Worm (Caenorhabditis elegans) whole organism, late embryonic: ENCODE data around the gene cyp-35B1.

Experiments used
- C38D4.7 ChIP-seq: fragments of 200-800 bp; sonication (Bioruptor generic); optimal IDR thresholded peaks from 2 replicates; lab custom pipeline; 2018; ENCODE audit warnings: mild to moderate bottlenecking, missing genetic modification characterization, moderate library complexity, missing compliant biosample characterization
- T23F11.4 ChIP-seq: fragments of 200-800 bp; sonication (Bioruptor generic); optimal IDR thresholded peaks from 2 replicates; lab custom pipeline; 2018; ENCODE audit warnings: mild to moderate bottlenecking, missing genetic modification characterization, missing compliant biosample characterization
- Y22D7AL.16 ChIP-seq: sonication (generic microtip); optimal IDR thresholded peaks from 2 replicates; lab custom pipeline; 2016; ENCODE audit warnings: missing genetic modification characterization, missing compliant biosample characterization
- ahr-1 ChIP-seq: sonication (generic microtip); optimal IDR thresholded peaks from 2 replicates; lab custom pipeline; 2016; ENCODE audit warnings: missing genetic modification characterization, missing compliant biosample characterization
- ama-1 ChIP-seq: fragments of 150-350 bp; optimal IDR thresholded peaks from 2 replicates; lab custom pipeline; 2014
- ceh-18 ChIP-seq: sonication (generic microtip); optimal IDR thresholded peaks from 2 replicates; lab custom pipeline; 2016; ENCODE audit warnings: missing genetic modification characterization, missing compliant biosample characterization
- ceh-2 ChIP-seq: sonication (generic microtip); optimal IDR thresholded peaks from 2 replicates; lab custom pipeline; 2016; ENCODE audit warnings: missing genotype, missing genetic modification characterization, missing compliant biosample characterization
- ceh-22 ChIP-seq: sonication (generic microtip); optimal IDR thresholded peaks from 2 replicates; lab custom pipeline; 2017; ENCODE audit warnings: missing biosample characterization, missing genetic modification characterization
- ceh-24 ChIP-seq: sonication (generic microtip); optimal IDR thresholded peaks from 2 replicates; lab custom pipeline; 2016; ENCODE audit warnings: mild to moderate bottlenecking, missing genetic modification characterization, missing compliant biosample characterization
- ceh-45 ChIP-seq: fragments of 200-800 bp; sonication (Bioruptor generic); IDR thresholded peaks from 2 replicates; pipeline ENCODE4 v1.3.6; 2022; ENCODE audit warnings: missing genetic modification reagents, missing genetic modification characterization, missing compliant biosample characterization
- ceh-48 ChIP-seq: sonication (generic microtip); optimal IDR thresholded peaks from 2 replicates; lab custom pipeline; 2016; ENCODE audit warnings: missing genetic modification characterization, inconsistent platforms, missing compliant biosample characterization
- ceh-6 ChIP-seq: fragments of 200-800 bp; sonication (Bioruptor generic); optimal IDR thresholded peaks from 2 replicates; lab custom pipeline; 2018; ENCODE audit warnings: mild to moderate bottlenecking, missing genetic modification characterization, missing compliant biosample characterization
- dve-1 ChIP-seq: sonication (generic microtip); optimal IDR thresholded peaks from 2 replicates; lab custom pipeline; 2017; ENCODE audit warnings: antibody characterized with exemption, mild to moderate bottlenecking, missing genetic modification characterization, missing compliant biosample characterization
- elt-2 ChIP-seq: sonication (generic microtip); optimal IDR thresholded peaks from 2 replicates; lab custom pipeline; 2016; ENCODE audit warnings: missing genetic modification reagents, missing genetic modification characterization, missing compliant biosample characterization
- ets-4 ChIP-seq: sonication (generic microtip); optimal IDR thresholded peaks from 2 replicates; lab custom pipeline; 2016; ENCODE audit warnings: missing genetic modification characterization, missing compliant biosample characterization
- fax-1 ChIP-seq: sonication (generic microtip); optimal IDR thresholded peaks from 2 replicates; lab custom pipeline; 2016; ENCODE audit warnings: missing genotype, missing genetic modification characterization, missing compliant biosample characterization
- fkh-6 ChIP-seq: sonication (generic microtip); optimal IDR thresholded peaks from 2 replicates; lab custom pipeline; 2016; ENCODE audit warnings: missing genetic modification characterization, missing compliant biosample characterization
- gmeb-2 ChIP-seq: sonication (generic microtip); optimal IDR thresholded peaks from 2 replicates; lab custom pipeline; 2016; ENCODE audit warnings: missing genetic modification characterization, inconsistent platforms, missing compliant biosample characterization
- hlh-13 ChIP-seq: fragments of 200-800 bp; sonication (Bioruptor generic); optimal IDR thresholded peaks from 2 replicates; lab custom pipeline; 2018; ENCODE audit warnings: mild to moderate bottlenecking, missing genetic modification characterization, missing compliant biosample characterization
- mec-3 ChIP-seq: sonication (generic microtip); optimal IDR thresholded peaks from 2 replicates; lab custom pipeline; 2016; ENCODE audit warnings: borderline replicate concordance, missing genetic modification characterization, missing compliant biosample characterization
- nhr-11 ChIP-seq: fragments of 150-350 bp; optimal IDR thresholded peaks from 2 replicates; lab custom pipeline; 2014; ENCODE audit warnings: missing biosample characterization, missing genetic modification characterization
- pat-9 ChIP-seq: fragments of 200-800 bp; sonication (Bioruptor generic); optimal IDR thresholded peaks from 2 replicates; lab custom pipeline; 2018; ENCODE audit warnings: mild to moderate bottlenecking, missing genetic modification characterization, moderate library complexity, missing compliant biosample characterization
- pax-1 ChIP-seq: fragments of 150-350 bp; optimal IDR thresholded peaks from 2 replicates; lab custom pipeline; 2014; ENCODE audit warnings: missing biosample characterization, missing genetic modification characterization
- pqm-1 ChIP-seq: sonication (generic microtip); optimal IDR thresholded peaks from 2 replicates; lab custom pipeline; 2016; ENCODE audit warnings: missing genetic modification characterization, missing compliant biosample characterization
- pros-1 ChIP-seq: fragments of 150-350 bp; optimal IDR thresholded peaks from 2 replicates; lab custom pipeline; 2014; ENCODE audit warnings: missing biosample characterization, missing genetic modification reagents, missing genetic modification characterization
- ref-2 ChIP-seq: sonication (generic microtip); optimal IDR thresholded peaks from 2 replicates; lab custom pipeline; 2016; ENCODE audit warnings: missing genetic modification characterization, missing compliant biosample characterization
- rnt-1 ChIP-seq: sonication (generic microtip); optimal IDR thresholded peaks from 2 replicates; lab custom pipeline; 2016; ENCODE audit warnings: missing genetic modification characterization, missing compliant biosample characterization
- sdc-2 ChIP-seq: sonication (generic microtip); optimal IDR thresholded peaks from 2 replicates; lab custom pipeline; 2016; ENCODE audit warnings: missing genotype, missing genetic modification characterization, missing compliant biosample characterization
- sox-2 ChIP-seq: fragments of 200-800 bp; sonication (Bioruptor generic); IDR thresholded peaks from 2 replicates; pipeline ENCODE4 v1.3.6; 2022; ENCODE audit warnings: missing genetic modification reagents, missing genetic modification characterization, missing compliant biosample characterization
- tbx-2 ChIP-seq: sonication (generic microtip); optimal IDR thresholded peaks from 2 replicates; lab custom pipeline; 2016; ENCODE audit warnings: missing genetic modification characterization, missing compliant biosample characterization
- ttx-3 ChIP-seq: sonication (generic microtip); optimal IDR thresholded peaks from 2 replicates; lab custom pipeline; 2016; ENCODE audit warnings: missing genetic modification reagents, missing genetic modification characterization, missing compliant biosample characterization

The cyp-35B1 gene

DNA sequence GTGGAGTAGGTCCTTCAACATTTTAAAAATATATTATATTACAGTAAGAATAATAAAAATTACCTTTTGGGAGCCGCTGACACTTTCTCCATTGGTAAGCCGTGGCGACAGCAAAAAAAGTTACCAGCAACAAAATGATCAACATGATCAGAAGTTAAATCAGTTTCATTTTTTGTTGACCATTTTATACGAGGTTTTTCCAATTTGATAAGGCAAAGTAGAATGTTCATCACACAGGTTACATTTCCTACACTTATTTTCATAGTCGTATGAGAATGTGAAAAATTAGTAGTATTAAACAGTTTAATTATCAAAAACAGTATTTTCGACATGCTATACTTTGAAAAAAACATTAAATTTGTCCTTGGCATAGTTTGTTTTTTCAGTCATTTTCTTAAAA is 34.0 kb downstream of the cyp-35B1 start, which contains the start of gene cyp-34A10:
Gene cyp-34A10, minus strand, starts transcription at position 146 of the 400 bp plus-strand sequence.
- no peak for TF ChIP-seq Y22D7AL.16 (tag; lab: Kevin White, UChicago)

DNA sequence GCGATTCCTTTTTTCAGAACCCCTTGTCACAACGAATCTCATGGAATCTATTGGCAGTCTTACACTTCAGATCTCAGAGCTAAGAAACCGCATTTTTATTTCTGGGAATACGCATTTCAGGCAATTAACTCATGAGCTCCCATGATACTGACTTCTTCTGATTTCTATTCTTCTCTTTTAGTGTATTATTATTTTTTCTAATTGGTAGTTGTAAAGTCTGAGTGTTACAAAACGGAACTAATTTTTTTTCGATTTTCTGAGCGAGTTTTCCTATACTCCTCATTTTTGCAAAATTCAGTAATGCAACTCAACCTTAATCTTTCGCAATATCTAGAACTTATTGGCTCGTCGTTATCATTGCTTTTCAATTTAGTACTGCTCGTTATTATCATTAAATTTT is 35.5 kb downstream of the cyp-35B1 start, which contains the start of gene str-82:
Gene str-82, plus strand, starts transcription at position 301 of the 400 bp plus-strand sequence.
- no peak for TF ChIP-seq gmeb-2
- TF ChIP-seq mec-3 (tag; lab: Kevin White, UChicago) = no peak
- TF ChIP-seq ceh-45 (GFP tag; lab: Robert Waterston, UW) = no peak
- TF ChIP-seq rnt-1 (tag; lab: Kevin White, UChicago) = no peak
- no peak for TF ChIP-seq sdc-2 (tag; lab: Kevin White, UChicago)
- TF ChIP-seq ets-4 (tag; lab: Kevin White, UChicago) = no peak
- no peak for TF ChIP-seq fkh-6 (tag; lab: Kevin White, UChicago)

DNA sequence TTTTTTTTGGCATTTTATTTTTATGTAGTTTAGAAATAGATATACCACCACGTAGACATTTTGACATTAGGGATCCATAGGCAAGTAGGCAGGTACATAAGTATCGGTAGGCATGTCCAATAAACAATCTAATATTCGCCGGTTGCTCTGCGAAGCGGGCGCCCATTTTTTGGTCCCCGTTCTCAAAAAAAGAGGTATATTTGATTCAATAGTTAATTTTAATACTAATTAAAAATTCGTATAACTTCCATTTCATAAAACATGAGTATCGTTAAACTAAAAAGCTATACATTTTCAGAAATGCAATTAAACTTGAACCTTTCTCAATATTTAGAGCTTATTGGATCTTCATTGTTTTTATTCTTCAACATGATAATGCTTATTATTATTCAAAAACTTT is 38.1 kb downstream of the cyp-35B1 start, which contains the start of gene str-83:
Gene str-83, plus strand, starts transcription at position 301 of the 400 bp plus-strand sequence.
- no peak for TF ChIP-seq sdc-2 (tag; lab: Kevin White, UChicago)

DNA sequence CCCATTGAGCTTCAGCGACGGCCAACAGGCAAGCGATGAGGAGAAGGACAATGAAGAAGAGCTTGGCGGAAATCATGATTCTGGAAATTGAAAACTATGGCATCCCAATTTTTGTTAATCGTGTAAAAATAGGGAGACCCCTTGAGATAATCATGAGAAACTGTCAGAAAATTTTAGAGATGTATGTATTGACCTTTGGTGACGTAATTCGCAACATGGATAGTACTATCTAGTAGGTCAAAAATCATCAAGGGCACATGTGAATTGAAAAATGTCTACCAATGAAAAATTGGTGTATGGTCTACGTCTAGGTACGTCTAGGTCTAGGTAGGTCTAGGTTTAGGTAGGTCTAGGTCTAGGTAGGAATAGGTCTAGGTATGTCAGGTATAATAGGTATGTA is 40.2 kb downstream of the cyp-35B1 start, which contains the start of gene nlp-34:
Gene nlp-34, minus strand, starts transcription at position 82 of the 400 bp plus-strand sequence.
- no peak for TF ChIP-seq hlh-13 (GFP tag; lab: Kevin White, UChicago)
- no peak for TF ChIP-seq ttx-3 (tag; lab: Kevin White, UChicago)
- TF ChIP-seq fax-1 = no peak
- no peak for TF ChIP-seq ceh-22 (tag; lab: Kevin White, UChicago)
- no peak for TF ChIP-seq ceh-6 (GFP tag; lab: Kevin White, UChicago)
- TF ChIP-seq ceh-2 = no peak

DNA sequence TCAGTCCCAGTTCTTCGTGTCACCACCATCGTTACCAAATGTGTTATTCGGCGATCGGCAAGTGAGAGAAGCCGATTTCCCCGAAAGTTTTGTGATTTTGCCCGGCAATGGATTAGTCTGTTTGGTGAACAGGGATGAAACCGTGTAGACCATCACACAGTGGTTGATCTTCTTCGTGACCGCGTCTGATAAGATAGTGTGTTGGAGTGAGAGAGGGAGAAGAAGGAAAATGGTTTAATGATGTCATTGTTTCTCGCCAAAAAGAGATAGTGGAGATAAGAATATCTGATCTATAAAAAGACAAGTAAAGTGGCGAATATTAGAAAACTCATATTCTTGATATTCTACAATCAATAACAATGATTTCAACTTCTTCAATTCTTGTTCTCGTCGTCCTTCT is 41.0 kb downstream of the cyp-35B1 start, which contains the start of gene nlp-31:
Gene nlp-31, plus strand, starts transcription at position 237 of the 400 bp plus-strand sequence.
- TF ChIP-seq ref-2 (tag; lab: Kevin White, UChicago) = peak; percentile 3
- TF ChIP-seq sox-2 = no peak
- peak; percentile 61 for TF ChIP-seq elt-2 (tag; lab: Kevin White, UChicago)
- TF ChIP-seq, all 69 proteins: peak for 2

DNA sequence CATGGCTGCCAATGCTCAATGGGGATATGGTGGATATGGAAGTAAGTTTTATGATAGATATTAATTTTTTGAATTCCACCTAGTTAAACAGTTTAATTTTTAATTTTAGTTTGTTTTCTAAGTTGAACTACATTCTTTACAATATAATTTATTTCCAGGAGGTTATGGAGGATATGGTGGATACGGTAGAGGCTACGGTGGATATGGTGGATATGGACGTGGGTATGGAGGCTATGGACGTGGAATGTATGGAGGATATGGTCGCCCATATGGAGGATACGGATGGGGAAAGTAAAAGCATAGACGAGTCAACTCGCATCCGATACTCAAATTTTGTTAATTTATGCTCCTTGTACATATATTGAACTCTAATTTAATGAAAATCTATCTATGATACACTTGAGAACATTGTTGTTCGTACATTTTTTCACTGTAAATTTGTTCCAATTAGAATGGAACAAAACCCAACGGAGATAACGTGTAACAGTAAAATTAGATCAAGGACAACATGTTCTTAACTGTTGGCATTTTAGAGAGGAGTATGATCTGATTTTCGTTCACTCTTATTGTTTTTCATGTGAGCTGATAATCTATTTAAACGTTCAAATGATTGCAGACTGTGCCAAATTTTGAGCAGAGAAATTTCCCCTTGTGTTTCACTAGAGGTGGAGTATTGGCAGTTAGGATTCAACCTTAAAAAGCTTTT is 41.5 kb downstream of the cyp-35B1 start:
- TF ChIP-seq ceh-18 (tag; lab: Kevin White, UChicago) = no peak
- no peak for TF ChIP-seq ama-1 (lab: Kevin White, UChicago)
- no peak for TF ChIP-seq pqm-1
- no peak for TF ChIP-seq gmeb-2
- no peak for TF ChIP-seq ceh-24 (tag; lab: Kevin White, UChicago)
- TF ChIP-seq T23F11.4 (GFP tag; lab: Kevin White, UChicago) = no peak

DNA sequence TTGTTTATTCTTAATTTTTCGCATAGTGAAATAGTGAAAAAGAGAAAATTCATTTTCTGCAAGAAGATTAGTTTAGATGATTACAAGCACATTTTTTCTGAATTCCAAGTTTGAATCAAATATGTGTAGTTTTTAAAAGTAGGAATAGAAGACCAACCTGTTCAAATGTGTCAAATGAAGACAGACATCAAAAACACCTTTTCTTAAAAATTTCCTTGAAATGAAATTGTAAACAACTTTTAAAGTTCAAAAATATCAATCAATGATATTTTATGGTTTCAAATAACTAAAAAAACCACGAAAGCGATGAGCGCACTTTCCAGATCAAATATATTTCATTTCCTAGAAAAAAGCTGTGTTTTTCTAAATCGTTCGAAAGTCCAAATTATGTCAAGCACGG is 42.8 kb downstream of the cyp-35B1 start, which contains the start of gene nlp-30:
Gene nlp-30, plus strand, starts transcription at position 301 of the 400 bp plus-strand sequence.
- no peak for TF ChIP-seq sox-2

DNA sequence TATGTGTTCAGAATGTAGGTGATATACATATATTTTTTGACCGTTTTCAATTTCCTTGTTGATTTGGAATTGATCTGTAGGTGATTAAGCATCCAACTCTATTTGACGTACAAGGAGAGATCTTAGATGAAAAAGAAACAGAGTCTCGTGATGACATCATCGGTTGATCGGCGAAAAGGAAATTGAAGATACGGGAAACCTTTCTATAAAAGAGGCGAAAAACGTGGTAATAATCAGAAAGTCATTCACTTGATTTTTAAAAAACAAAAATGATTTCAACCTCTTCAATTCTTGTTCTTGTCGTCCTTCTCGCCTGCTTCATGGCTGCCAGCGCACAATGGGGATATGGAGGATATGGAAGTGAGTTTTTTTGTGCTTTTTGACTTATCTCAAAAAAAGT is 45.3 kb downstream of the cyp-35B1 start, which contains the start of gene nlp-29:
Gene nlp-29, plus strand, starts transcription at position 248 of the 400 bp plus-strand sequence.
- no peak for TF ChIP-seq pat-9 (tag; lab: Kevin White, UChicago)
- TF ChIP-seq dve-1 (tag; lab: Kevin White, UChicago) = peak; percentile 12

DNA sequence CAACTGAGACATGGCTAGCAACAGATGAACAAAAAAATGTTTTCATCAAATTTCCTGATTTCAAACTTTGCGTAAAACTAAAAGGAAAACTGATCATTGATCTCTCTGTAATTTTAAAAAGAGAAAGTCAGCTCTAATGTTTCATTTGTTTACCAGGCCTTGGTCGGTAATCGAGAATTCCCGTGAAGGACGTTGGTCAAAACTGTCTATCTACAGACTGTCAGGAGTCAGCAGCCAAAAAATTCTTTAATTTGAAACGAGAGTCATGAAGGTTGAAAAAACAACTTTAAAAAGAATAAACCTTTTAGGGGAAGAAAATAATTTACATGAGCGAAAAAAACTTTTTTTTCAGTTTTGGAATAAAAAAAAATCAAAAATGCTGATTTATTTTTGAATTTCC is 46.3 kb downstream of the cyp-35B1 start:
- TF ChIP-seq pax-1 (no peak), ahr-1 (no peak), fax-1 (no peak), ceh-48 (no peak), ceh-2 (no peak), pros-1 (tag; lab: Kevin White, UChicago) (no peak), nhr-11 (tag; lab: Kevin White, UChicago) (no peak), tbx-2 (no peak), C38D4.7 (no peak)
- TF ChIP-seq, all 69 proteins: peak for 0
